Worm (Caenorhabditis elegans) whole organism, mixed stage, embryonic: ENCODE data around the gene nhr-231.
A peak's percentile ranks its signal among the peaks of the same experiment; 100 is the strongest.

Experiments
- M03D4.4 ChIP-seq: sonication (generic microtip); optimal IDR thresholded peaks from 2 replicates; lab custom pipeline; 2017; ENCODE audit warnings: mild to moderate bottlenecking, missing genetic modification characterization, missing compliant biosample characterization
- ceh-83 ChIP-seq: fragments of 200-800 bp; sonication (Bioruptor generic); optimal IDR thresholded peaks from 2 replicates; lab custom pipeline; 2018; ENCODE audit warnings: mild to moderate bottlenecking, missing genetic modification characterization, missing compliant biosample characterization
- ces-1 ChIP-seq: fragments of 150-350 bp; optimal IDR thresholded peaks from 2 replicates; lab custom pipeline; 2014; ENCODE audit warnings: missing biosample characterization, missing genetic modification reagents, missing genetic modification characterization
- cnd-1 ChIP-seq: fragments of 200-800 bp; sonication (Bioruptor generic); optimal IDR thresholded peaks from 2 replicates; lab custom pipeline; 2018; ENCODE audit warnings: mild to moderate bottlenecking, missing genetic modification characterization, missing compliant biosample characterization
- drap-1 ChIP-seq: fragments of 200-800 bp; sonication (Bioruptor generic); optimal IDR thresholded peaks from 3 replicates; lab custom pipeline; 2018; ENCODE audit warnings: mild to moderate bottlenecking, missing genetic modification characterization, missing compliant biosample characterization
- elt-1 ChIP-seq: sonication (generic microtip); optimal IDR thresholded peaks from 2 replicates; lab custom pipeline; 2017; ENCODE audit warnings: missing genetic modification characterization, mild to moderate bottlenecking, missing compliant biosample characterization, antibody characterized with exemption, moderate library complexity, borderline replicate concordance; ENCODE audit not compliant: insufficient read depth
- elt-3 ChIP-seq: fragments of 150-350 bp; optimal IDR thresholded peaks from 2 replicates; lab custom pipeline; 2014; ENCODE audit warnings: missing biosample characterization, missing genetic modification characterization
- flh-1 ChIP-seq: fragments of 200-800 bp; sonication (Bioruptor generic); optimal IDR thresholded peaks from 2 replicates; lab custom pipeline; 2018; ENCODE audit warnings: mild to moderate bottlenecking, missing genetic modification characterization, moderate library complexity, missing compliant biosample characterization
- ham-2 ChIP-seq: fragments of 200-800 bp; sonication (Bioruptor generic); optimal IDR thresholded peaks from 2 replicates; lab custom pipeline; 2018; ENCODE audit warnings: mild to moderate bottlenecking, missing genetic modification characterization, missing compliant biosample characterization
- hlh-1 ChIP-seq: fragments of 150-350 bp; optimal IDR thresholded peaks from 2 replicates; lab custom pipeline; 2014; ENCODE audit warnings: missing biosample characterization, missing genetic modification reagents, missing genetic modification characterization
- lin-13 ChIP-seq: fragments of 150-350 bp; optimal IDR thresholded peaks from 2 replicates; lab custom pipeline; 2014; ENCODE audit warnings: missing biosample characterization, missing genetic modification characterization
- lin-32 ChIP-seq: fragments of 200-800 bp; sonication (Bioruptor generic); optimal IDR thresholded peaks from 2 replicates; lab custom pipeline; 2018; ENCODE audit warnings: mild to moderate bottlenecking, missing genetic modification characterization, missing compliant biosample characterization
- lsy-2 ChIP-seq: fragments of 150-350 bp; optimal IDR thresholded peaks from 2 replicates; lab custom pipeline; 2014; ENCODE audit warnings: missing biosample characterization, missing genetic modification characterization
- mab-5 ChIP-seq: fragments of 150-350 bp; optimal IDR thresholded peaks from 2 replicates; lab custom pipeline; 2014; ENCODE audit warnings: missing biosample characterization, missing genetic modification characterization
- mep-1 ChIP-seq: fragments of 150-350 bp; optimal IDR thresholded peaks from 2 replicates; lab custom pipeline; 2017; ENCODE audit warnings: missing biosample characterization, missing genetic modification reagents, missing genetic modification characterization, inconsistent platforms
- mls-2 ChIP-seq: sonication (generic microtip); optimal IDR thresholded peaks from 2 replicates; lab custom pipeline; 2016; ENCODE audit warnings: mild to moderate bottlenecking, missing genetic modification characterization, moderate library complexity, missing compliant biosample characterization
- nhr-12 ChIP-seq: fragments of 150-350 bp; optimal IDR thresholded peaks from 2 replicates; lab custom pipeline; 2014; ENCODE audit warnings: missing biosample characterization, missing genetic modification characterization
- nhr-2 ChIP-seq: fragments of 150-350 bp; optimal IDR thresholded peaks from 2 replicates; lab custom pipeline; 2014; ENCODE audit warnings: missing biosample characterization, missing genetic modification characterization
- nhr-237 ChIP-seq: fragments of 150-350 bp; optimal IDR thresholded peaks from 2 replicates; lab custom pipeline; 2014; ENCODE audit warnings: missing biosample characterization, missing genetic modification characterization
- nhr-28 ChIP-seq: fragments of 150-350 bp; optimal IDR thresholded peaks from 2 replicates; lab custom pipeline; 2014; ENCODE audit warnings: missing biosample characterization, missing genetic modification characterization
- nhr-76 ChIP-seq: sonication (generic microtip); optimal IDR thresholded peaks from 2 replicates; lab custom pipeline; 2017; ENCODE audit warnings: missing biosample characterization, missing genetic modification characterization
- sem-2 ChIP-seq: fragments of 200-800 bp; sonication (Bioruptor generic); optimal IDR thresholded peaks from 2 replicates; lab custom pipeline; 2018; ENCODE audit warnings: mild to moderate bottlenecking, missing genetic modification characterization, missing compliant biosample characterization
- tbx-8 ChIP-seq: fragments of 200-800 bp; sonication (Bioruptor generic); optimal IDR thresholded peaks from 2 replicates; lab custom pipeline; 2018; ENCODE audit warnings: mild to moderate bottlenecking, missing genetic modification characterization, moderate library complexity, missing compliant biosample characterization
- unc-120 ChIP-seq: sonication (generic microtip); optimal IDR thresholded peaks from 2 replicates; lab custom pipeline; 2017; ENCODE audit warnings: missing genetic modification characterization, missing compliant biosample characterization; ENCODE audit not compliant: poor library complexity, severe bottlenecking
- unc-39 ChIP-seq: fragments of 150-350 bp; optimal IDR thresholded peaks from 2 replicates; lab custom pipeline; 2014; ENCODE audit warnings: missing biosample characterization, missing genetic modification characterization
- unc-62 ChIP-seq: fragments of 150-350 bp; optimal IDR thresholded peaks from 2 replicates; lab custom pipeline; 2014; ENCODE audit warnings: missing biosample characterization, missing genetic modification reagents, missing genetic modification characterization
- ztf-11 ChIP-seq: fragments of 150-350 bp; optimal IDR thresholded peaks from 2 replicates; lab custom pipeline; 2014; ENCODE audit warnings: missing biosample characterization, missing genetic modification characterization

The nhr-231 gene

DNA sequence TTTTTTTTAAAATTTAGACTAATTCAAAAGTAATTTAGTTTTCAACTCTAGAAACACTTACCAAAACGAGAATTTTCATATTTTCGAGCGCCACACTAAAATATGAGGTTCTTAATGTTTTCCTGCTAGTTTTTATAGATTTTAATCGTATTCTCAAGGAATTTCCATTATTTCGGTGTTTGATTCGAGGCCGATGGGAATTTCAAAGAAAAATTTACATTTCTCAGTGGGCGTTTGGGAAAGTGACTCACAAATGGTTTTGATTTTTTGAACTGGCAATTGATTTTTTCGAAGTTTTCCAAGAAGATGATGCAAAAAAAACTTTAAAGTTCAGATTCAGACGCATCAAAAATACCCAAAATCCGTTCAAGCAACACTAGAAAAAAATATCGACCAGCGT lies 11.3 kb downstream of the nhr-231 start, which contains the start of gene C54E10.11:
Gene C54E10.11 (minus strand): TSS at position 101 of the 400 bp plus-strand sequence.
- TF ChIP-seq ceh-83 = no peak
- TF ChIP-seq lin-13 (tag; lab: Kevin White, UChicago) = no peak
- TF ChIP-seq lin-32 = no peak
- no peak for TF ChIP-seq elt-3 (tag; lab: Kevin White, UChicago)
- no peak for TF ChIP-seq nhr-237 (tag; lab: Kevin White, UChicago)
- TF ChIP-seq ces-1 (GFP tag; lab: Kevin White, UChicago) = no peak
- no peak for TF ChIP-seq ham-2 (GFP tag; lab: Kevin White, UChicago)
- no peak for TF ChIP-seq drap-1 (GFP tag; lab: Kevin White, UChicago)
- no peak for TF ChIP-seq nhr-76 (tag; lab: Kevin White, UChicago)
- no peak for TF ChIP-seq nhr-28 (tag; lab: Kevin White, UChicago)

DNA sequence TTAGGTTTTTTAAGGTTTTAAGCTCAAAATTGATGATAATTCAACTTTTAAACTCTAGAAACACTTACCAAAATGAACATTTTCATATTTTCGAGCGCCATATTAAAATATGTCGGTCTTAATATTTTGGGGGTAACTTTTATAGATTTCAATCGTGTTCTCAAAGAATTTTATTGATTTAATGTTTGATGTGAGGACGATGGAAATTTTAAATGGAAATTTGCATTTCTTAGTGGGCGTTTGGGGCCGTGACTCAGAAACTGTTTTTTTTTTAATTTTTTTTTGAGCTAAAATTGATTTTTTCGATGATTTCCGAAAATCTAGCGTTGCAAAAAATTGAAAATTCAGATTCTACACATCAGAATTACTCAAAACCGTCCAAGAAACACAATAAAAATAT lies 12.5 kb downstream of the nhr-231 start, which contains the start of gene C54E10.10:
Gene C54E10.10 (minus strand): TSS at position 101 of the 400 bp plus-strand sequence.
- TF ChIP-seq elt-3 (tag; lab: Kevin White, UChicago) (no peak), unc-120 (tag; lab: Kevin White, UChicago) (no peak), lsy-2 (no peak), ceh-83 (no peak), nhr-237 (tag; lab: Kevin White, UChicago) (no peak), unc-39 (tag; lab: Kevin White, UChicago) (no peak), cnd-1 (tag; lab: Kevin White, UChicago) (no peak), ztf-11 (no peak), lin-13 (tag; lab: Kevin White, UChicago) (no peak)

DNA sequence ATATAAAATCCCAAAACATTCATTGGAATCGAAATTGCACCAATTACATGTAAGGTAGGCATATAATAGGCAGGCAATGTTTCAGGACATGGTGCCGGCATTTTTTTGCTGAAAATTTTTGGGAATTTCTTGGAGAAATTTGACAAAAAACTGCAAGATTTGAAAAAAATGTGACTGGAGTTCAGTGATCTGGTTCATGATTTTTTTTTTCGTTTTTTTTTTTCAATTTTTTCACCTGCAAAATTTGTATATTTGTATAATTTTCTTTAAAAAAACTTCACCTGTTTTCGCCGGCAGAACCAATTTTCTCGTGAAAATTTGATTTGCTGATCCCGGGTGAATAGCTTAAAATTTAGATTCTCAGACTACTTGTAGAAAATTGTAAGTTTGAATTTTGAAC lies 15.7 kb downstream of the nhr-231 start, which contains the start of gene sri-10:
Gene sri-10 (minus strand): TSS at position 101 of the 400 bp plus-strand sequence.
- no peak for TF ChIP-seq ham-2 (GFP tag; lab: Kevin White, UChicago)
- TF ChIP-seq unc-39 (tag; lab: Kevin White, UChicago) = no peak
- no peak for TF ChIP-seq nhr-76 (tag; lab: Kevin White, UChicago)
- TF ChIP-seq elt-1 (tag; lab: Kevin White, UChicago) = no peak
- TF ChIP-seq unc-62 (GFP tag; lab: Kevin White, UChicago) = no peak
- no peak for TF ChIP-seq cnd-1 (tag; lab: Kevin White, UChicago)
- no peak for TF ChIP-seq mep-1 (tag; lab: Kevin White, UChicago)
- TF ChIP-seq ces-1 (GFP tag; lab: Kevin White, UChicago) = no peak
- no peak for TF ChIP-seq tbx-8
- no peak for TF ChIP-seq nhr-2
- no peak for TF ChIP-seq mab-5 (tag; lab: Kevin White, UChicago)

DNA sequence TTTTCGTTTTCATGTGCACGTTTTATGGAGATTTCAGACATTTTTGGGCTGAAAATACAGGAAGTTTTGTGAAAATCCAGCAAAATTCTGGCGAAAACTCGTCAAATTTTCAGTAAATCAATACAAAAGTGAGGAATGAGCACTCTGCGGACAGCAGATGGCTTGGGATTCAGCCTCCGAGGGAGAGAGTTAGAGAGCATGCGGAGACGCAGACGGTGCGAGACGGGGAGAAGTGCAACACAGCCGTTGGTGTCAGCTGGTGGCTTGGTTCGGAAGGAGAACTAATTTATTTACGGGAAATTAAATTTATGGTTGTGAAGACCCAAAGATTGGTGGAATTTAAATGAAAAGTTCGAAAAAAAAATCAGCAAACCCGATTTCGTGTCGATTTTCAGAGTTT lies 17.9 kb downstream of the nhr-231 start, which contains the start of gene C54E10.6:
Gene C54E10.6 (minus strand): TSS at position 109 of the 400 bp plus-strand sequence.
- TF ChIP-seq cnd-1 (tag; lab: Kevin White, UChicago) (peak; percentile 80), unc-120 (tag; lab: Kevin White, UChicago) (peak; percentile 12), elt-3 (tag; lab: Kevin White, UChicago) (no peak), mep-1 (tag; lab: Kevin White, UChicago) (peak; percentile 10), nhr-12 (no peak), M03D4.4 (tag; lab: Kevin White, UChicago) (no peak), hlh-1 (tag; lab: Kevin White, UChicago) (peak; percentile 95), mls-2 (tag; lab: Kevin White, UChicago) (no peak), lin-32 (peak; percentile 73), ces-1 (GFP tag; lab: Kevin White, UChicago) (peak; percentile 96), unc-62 (GFP tag; lab: Kevin White, UChicago) (peak; percentile 23)

DNA sequence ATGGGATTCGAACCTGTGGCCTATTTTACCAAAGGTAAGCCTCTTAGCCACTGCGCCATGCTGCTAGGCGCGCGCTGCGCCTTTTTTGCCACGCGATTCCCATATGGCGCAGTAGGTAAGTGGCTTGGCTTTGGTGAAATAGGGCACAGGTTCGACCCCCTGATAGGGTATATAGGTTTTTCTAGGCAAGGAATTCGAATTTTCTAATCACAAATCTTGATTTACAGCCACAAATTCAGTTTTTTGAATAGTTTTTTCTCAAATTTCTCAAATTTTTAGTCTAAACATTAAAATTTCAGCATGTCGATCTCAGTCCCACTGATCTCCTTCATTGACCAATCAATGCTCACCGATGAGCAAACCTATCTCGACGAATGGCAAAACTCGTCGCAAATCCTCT lies 19.9 kb downstream of the nhr-231 start, which contains the start of gene C54E10.3:
Gene C54E10.3 (plus strand): TSS at position 301 of the 400 bp plus-strand sequence.
- TF ChIP-seq nhr-237 (tag; lab: Kevin White, UChicago) (no peak), mep-1 (tag; lab: Kevin White, UChicago) (no peak), nhr-76 (tag; lab: Kevin White, UChicago) (no peak), cnd-1 (tag; lab: Kevin White, UChicago) (no peak), mls-2 (tag; lab: Kevin White, UChicago) (no peak), elt-1 (tag; lab: Kevin White, UChicago) (no peak), lsy-2 (no peak), hlh-1 (tag; lab: Kevin White, UChicago) (no peak), unc-62 (GFP tag; lab: Kevin White, UChicago) (no peak), tbx-8 (no peak), nhr-2 (no peak), lin-32 (no peak), flh-1 (no peak)

DNA sequence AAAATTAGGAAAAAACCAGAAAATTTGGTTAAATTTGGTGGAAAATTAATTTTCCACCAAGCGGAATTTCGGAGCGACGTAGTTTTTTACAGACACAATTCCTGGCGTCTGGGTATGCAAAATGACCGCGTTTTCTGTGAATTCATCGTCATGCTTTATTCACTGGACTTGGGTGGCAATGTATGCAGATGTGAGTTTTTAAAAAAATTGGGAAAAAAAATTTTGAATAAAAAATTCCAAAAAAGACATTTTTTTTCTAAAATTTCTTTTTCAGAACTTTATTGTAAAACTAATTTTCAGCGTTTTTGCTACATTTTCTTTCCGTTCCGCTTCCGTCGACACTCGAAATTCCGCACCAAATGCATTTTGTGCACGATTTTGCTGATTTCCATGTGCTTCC lies 20.6 kb downstream of the nhr-231 start, which contains the start of gene C54E10.7:
Gene C54E10.7 (plus strand): TSS at position 301 of the 400 bp plus-strand sequence.
- TF ChIP-seq ham-2 (GFP tag; lab: Kevin White, UChicago) (no peak), nhr-2 (no peak), sem-2 (GFP tag; lab: Kevin White, UChicago) (no peak), nhr-237 (tag; lab: Kevin White, UChicago) (no peak)
- TF ChIP-seq, all 35 proteins: peak for 0
